Worm (Caenorhabditis elegans) whole organism, mixed stage, embryonic: ENCODE results near the gene F28B12.1.

Experiments used
- M03D4.4 ChIP-seq: sonication (generic microtip); optimal IDR thresholded peaks from 2 replicates; lab custom pipeline; 2017; ENCODE audit warnings: mild to moderate bottlenecking, missing genetic modification characterization, missing compliant biosample characterization
- bed-3 ChIP-seq: fragments of 200-800 bp; sonication (Bioruptor generic); optimal IDR thresholded peaks from 3 replicates; lab custom pipeline; 2018; ENCODE audit warnings: mild to moderate bottlenecking, missing genetic modification characterization, moderate library complexity, missing compliant biosample characterization
- blmp-1 ChIP-seq: fragments of 150-350 bp; optimal IDR thresholded peaks from 2 replicates; lab custom pipeline; 2014; ENCODE audit warnings: missing biosample characterization, missing genetic modification characterization
- ceh-43 ChIP-seq: fragments of 200-800 bp; sonication (Bioruptor generic); optimal IDR thresholded peaks from 2 replicates; lab custom pipeline; 2018; ENCODE audit warnings: mild to moderate bottlenecking, missing genetic modification characterization, moderate library complexity, missing compliant biosample characterization
- ceh-83 ChIP-seq: fragments of 200-800 bp; sonication (Bioruptor generic); optimal IDR thresholded peaks from 2 replicates; lab custom pipeline; 2018; ENCODE audit warnings: mild to moderate bottlenecking, missing genetic modification characterization, missing compliant biosample characterization
- ces-1 ChIP-seq: fragments of 150-350 bp; optimal IDR thresholded peaks from 2 replicates; lab custom pipeline; 2014; ENCODE audit warnings: missing biosample characterization, missing genetic modification reagents, missing genetic modification characterization
- drap-1 ChIP-seq: fragments of 200-800 bp; sonication (Bioruptor generic); optimal IDR thresholded peaks from 3 replicates; lab custom pipeline; 2018; ENCODE audit warnings: mild to moderate bottlenecking, missing genetic modification characterization, missing compliant biosample characterization
- elt-1 ChIP-seq: sonication (generic microtip); optimal IDR thresholded peaks from 2 replicates; lab custom pipeline; 2017; ENCODE audit warnings: missing genetic modification characterization, mild to moderate bottlenecking, missing compliant biosample characterization, antibody characterized with exemption, moderate library complexity, borderline replicate concordance; ENCODE audit not compliant: insufficient read depth
- elt-3 ChIP-seq: fragments of 150-350 bp; optimal IDR thresholded peaks from 2 replicates; lab custom pipeline; 2014; ENCODE audit warnings: missing biosample characterization, missing genetic modification characterization
- flh-1 ChIP-seq: fragments of 200-800 bp; sonication (Bioruptor generic); optimal IDR thresholded peaks from 2 replicates; lab custom pipeline; 2018; ENCODE audit warnings: mild to moderate bottlenecking, missing genetic modification characterization, moderate library complexity, missing compliant biosample characterization
- ham-2 ChIP-seq: fragments of 200-800 bp; sonication (Bioruptor generic); optimal IDR thresholded peaks from 2 replicates; lab custom pipeline; 2018; ENCODE audit warnings: mild to moderate bottlenecking, missing genetic modification characterization, missing compliant biosample characterization
- hlh-1 ChIP-seq: fragments of 150-350 bp; optimal IDR thresholded peaks from 2 replicates; lab custom pipeline; 2014; ENCODE audit warnings: missing biosample characterization, missing genetic modification reagents, missing genetic modification characterization
- lin-13 ChIP-seq: fragments of 150-350 bp; optimal IDR thresholded peaks from 2 replicates; lab custom pipeline; 2014; ENCODE audit warnings: missing biosample characterization, missing genetic modification characterization
- lin-32 ChIP-seq: fragments of 200-800 bp; sonication (Bioruptor generic); optimal IDR thresholded peaks from 2 replicates; lab custom pipeline; 2018; ENCODE audit warnings: mild to moderate bottlenecking, missing genetic modification characterization, missing compliant biosample characterization
- lsy-2 ChIP-seq: fragments of 150-350 bp; optimal IDR thresholded peaks from 2 replicates; lab custom pipeline; 2014; ENCODE audit warnings: missing biosample characterization, missing genetic modification characterization
- mab-5 ChIP-seq: fragments of 150-350 bp; optimal IDR thresholded peaks from 2 replicates; lab custom pipeline; 2014; ENCODE audit warnings: missing biosample characterization, missing genetic modification characterization
- mep-1 ChIP-seq: fragments of 150-350 bp; optimal IDR thresholded peaks from 2 replicates; lab custom pipeline; 2017; ENCODE audit warnings: missing biosample characterization, missing genetic modification reagents, missing genetic modification characterization, inconsistent platforms
- mls-2 ChIP-seq: sonication (generic microtip); optimal IDR thresholded peaks from 2 replicates; lab custom pipeline; 2016; ENCODE audit warnings: mild to moderate bottlenecking, missing genetic modification characterization, moderate library complexity, missing compliant biosample characterization
- nhr-12 ChIP-seq: fragments of 150-350 bp; optimal IDR thresholded peaks from 2 replicates; lab custom pipeline; 2014; ENCODE audit warnings: missing biosample characterization, missing genetic modification characterization
- nhr-237 ChIP-seq: fragments of 150-350 bp; optimal IDR thresholded peaks from 2 replicates; lab custom pipeline; 2014; ENCODE audit warnings: missing biosample characterization, missing genetic modification characterization
- nhr-28 ChIP-seq: fragments of 150-350 bp; optimal IDR thresholded peaks from 2 replicates; lab custom pipeline; 2014; ENCODE audit warnings: missing biosample characterization, missing genetic modification characterization
- nhr-76 ChIP-seq: sonication (generic microtip); optimal IDR thresholded peaks from 2 replicates; lab custom pipeline; 2017; ENCODE audit warnings: missing biosample characterization, missing genetic modification characterization
- pha-4 ChIP-seq: fragments of 150-350 bp; optimal IDR thresholded peaks from 2 replicates; lab custom pipeline; 2018; ENCODE audit warnings: missing biosample characterization, missing genetic modification reagents, missing genetic modification characterization
- sem-2 ChIP-seq: fragments of 200-800 bp; sonication (Bioruptor generic); optimal IDR thresholded peaks from 2 replicates; lab custom pipeline; 2018; ENCODE audit warnings: mild to moderate bottlenecking, missing genetic modification characterization, missing compliant biosample characterization
- snpc-4 ChIP-seq: fragments of 150-350 bp; optimal IDR thresholded peaks from 2 replicates; lab custom pipeline; 2014; ENCODE audit warnings: missing biosample characterization, missing genetic modification characterization
- sptf-1 ChIP-seq: sonication (generic microtip); optimal IDR thresholded peaks from 2 replicates; lab custom pipeline; 2017; ENCODE audit warnings: mild to moderate bottlenecking, missing genetic modification characterization, moderate library complexity, missing compliant biosample characterization
- tbx-8 ChIP-seq: fragments of 200-800 bp; sonication (Bioruptor generic); optimal IDR thresholded peaks from 2 replicates; lab custom pipeline; 2018; ENCODE audit warnings: mild to moderate bottlenecking, missing genetic modification characterization, moderate library complexity, missing compliant biosample characterization
- unc-120 ChIP-seq: sonication (generic microtip); optimal IDR thresholded peaks from 2 replicates; lab custom pipeline; 2017; ENCODE audit warnings: missing genetic modification characterization, missing compliant biosample characterization; ENCODE audit not compliant: poor library complexity, severe bottlenecking
- unc-39 ChIP-seq: fragments of 150-350 bp; optimal IDR thresholded peaks from 2 replicates; lab custom pipeline; 2014; ENCODE audit warnings: missing biosample characterization, missing genetic modification characterization
- unc-62 ChIP-seq: fragments of 150-350 bp; optimal IDR thresholded peaks from 2 replicates; lab custom pipeline; 2014; ENCODE audit warnings: missing biosample characterization, missing genetic modification reagents, missing genetic modification characterization
- ztf-11 ChIP-seq: fragments of 150-350 bp; optimal IDR thresholded peaks from 2 replicates; lab custom pipeline; 2014; ENCODE audit warnings: missing biosample characterization, missing genetic modification characterization

Gene F28B12.1

ce11 chrII:5913897-5914296, 28.8 kb upstream of the F28B12.1 start:
- TF ChIP-seq snpc-4 (no peak), drap-1 (GFP tag; lab: Kevin White, UChicago) (no peak), flh-1 (no peak), mep-1 (tag; lab: Kevin White, UChicago) (no peak), M03D4.4 (tag; lab: Kevin White, UChicago) (no peak), unc-120 (tag; lab: Kevin White, UChicago) (no peak), sem-2 (GFP tag; lab: Kevin White, UChicago) (no peak), lin-32 (GFP tag; lab: Kevin White, UChicago) (no peak), ham-2 (GFP tag; lab: Kevin White, UChicago) (no peak), unc-62 (GFP tag; lab: Kevin White, UChicago) (no peak), ces-1 (GFP tag; lab: Kevin White, UChicago) (no peak), pha-4 (tag; lab: Kevin White, UChicago) (no peak), mab-5 (tag; lab: Kevin White, UChicago) (no peak), unc-39 (tag; lab: Kevin White, UChicago) (no peak), lin-13 (no peak), nhr-12 (tag; lab: Kevin White, UChicago) (no peak), ztf-11 (tag; lab: Kevin White, UChicago) (no peak)

DNA sequence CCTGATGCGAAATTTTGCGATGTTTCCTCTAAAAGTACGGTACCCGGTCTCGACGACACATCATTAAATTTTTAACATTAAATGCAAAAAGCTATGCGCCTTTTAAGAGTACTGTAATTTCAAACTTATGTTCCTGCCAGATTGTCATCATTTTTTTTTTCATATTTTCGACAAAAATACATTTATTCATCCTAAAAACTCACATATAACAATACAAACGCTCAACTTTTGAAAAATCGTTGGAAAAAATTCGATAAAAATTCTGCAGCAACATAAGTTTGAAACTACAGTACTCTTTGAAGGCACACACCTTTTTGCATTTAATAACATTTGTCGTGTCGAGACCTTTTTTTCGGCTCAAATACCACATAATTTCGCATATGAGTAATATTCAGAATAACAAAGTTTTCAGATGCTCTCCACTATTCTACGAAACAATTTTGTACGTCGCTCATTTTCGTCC, 25.7 kb upstream of the F28B12.1 start, which contains the start of gene frh-1:
TSS of gene frh-1 (plus strand) at position 413 of the 463 bp plus-strand sequence.
- TF ChIP-seq mls-2 (tag; lab: Kevin White, UChicago) (no peak), sptf-1 (no peak), bed-3 (no peak), elt-1 (tag; lab: Kevin White, UChicago) (no peak), unc-62 (GFP tag; lab: Kevin White, UChicago) (no peak), ceh-83 (GFP tag; lab: Kevin White, UChicago) (no peak), sem-2 (GFP tag; lab: Kevin White, UChicago) (no peak), lin-13 (no peak), unc-39 (tag; lab: Kevin White, UChicago) (no peak), flh-1 (no peak), unc-120 (tag; lab: Kevin White, UChicago) (no peak), mab-5 (tag; lab: Kevin White, UChicago) (no peak), blmp-1 (tag; lab: Kevin White, UChicago) (no peak), drap-1 (GFP tag; lab: Kevin White, UChicago) (no peak), hlh-1 (tag; lab: Kevin White, UChicago) (no peak), snpc-4 (no peak), M03D4.4 (tag; lab: Kevin White, UChicago) (no peak), nhr-28 (tag; lab: Kevin White, UChicago) (no peak), pha-4 (tag; lab: Kevin White, UChicago) (no peak), ces-1 (GFP tag; lab: Kevin White, UChicago) (no peak)

DNA sequence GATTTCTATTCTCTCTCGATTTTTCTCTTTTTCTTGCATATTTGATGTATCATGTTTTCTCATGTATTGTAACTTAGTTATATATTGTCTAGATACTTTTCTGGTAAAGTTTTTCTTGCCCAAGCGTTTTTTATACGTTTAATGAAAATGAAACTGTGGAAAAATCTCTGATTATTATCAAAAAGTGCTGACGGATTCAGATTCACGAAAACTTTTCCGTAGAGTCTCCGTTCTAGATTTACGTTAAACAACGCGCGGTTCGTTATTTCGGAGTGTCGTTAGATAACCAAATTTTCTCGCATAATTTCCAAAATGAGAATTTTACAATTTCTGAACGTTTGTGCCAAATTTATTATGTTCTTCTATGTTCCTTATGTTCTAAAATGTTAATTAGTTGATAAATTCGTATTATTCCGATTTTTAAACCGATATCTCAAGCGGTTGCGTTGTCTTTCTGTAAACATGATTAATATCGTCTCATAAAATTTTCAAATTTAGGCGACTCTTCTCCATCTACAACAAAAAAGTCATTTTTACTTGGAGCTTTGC, 24.5 kb upstream of the F28B12.1 start, which contains the start of gene ptp-2:
TSS of gene ptp-2 (plus strand) at position 499 of the 549 bp plus-strand sequence.
- peak; percentile 91 for TF ChIP-seq ces-1 (GFP tag; lab: Kevin White, UChicago)
- no peak for TF ChIP-seq bed-3
- peak; percentile 13 for TF ChIP-seq nhr-237
- no peak for TF ChIP-seq tbx-8 (GFP tag; lab: Kevin White, UChicago)

- no peak for TF ChIP-seq lin-13
Measured at ce11 chrII:5921620-5922019, 21.1 kb upstream of the F28B12.1 start, which contains the start of gene vrk-1. TSS of gene vrk-1 (plus strand) at chrII:5921967.

DNA sequence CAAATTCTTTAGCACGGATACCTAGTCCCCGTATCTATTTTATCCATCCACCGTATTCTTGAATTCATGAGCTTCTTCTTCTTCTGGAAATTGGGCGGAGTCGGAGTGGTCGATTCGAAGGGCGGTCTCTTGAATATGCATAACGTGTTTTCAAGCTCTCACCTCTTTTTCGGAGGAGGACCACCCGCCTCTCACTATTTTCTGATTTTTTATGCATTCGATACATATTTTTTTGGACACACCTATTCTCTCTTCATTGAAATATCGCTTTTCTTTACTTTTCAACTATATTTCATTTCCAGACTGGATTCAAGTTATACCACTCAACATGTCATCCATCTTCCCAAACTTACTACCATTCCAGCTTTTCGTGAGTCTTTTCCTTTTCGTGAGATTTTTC, 14.2 kb upstream of the F28B12.1 start, which contains the start of gene egl-44:
TSS of gene egl-44 (plus strand) at position 301 of the 400 bp plus-strand sequence.
- TF ChIP-seq unc-120 (tag; lab: Kevin White, UChicago): no peak
- TF ChIP-seq flh-1: no peak
- TF ChIP-seq elt-1 (tag; lab: Kevin White, UChicago): no peak
- TF ChIP-seq ceh-43: no peak
- TF ChIP-seq mls-2 (tag; lab: Kevin White, UChicago): no peak
- TF ChIP-seq M03D4.4 (tag; lab: Kevin White, UChicago): no peak
- no peak for TF ChIP-seq hlh-1 (tag; lab: Kevin White, UChicago)
- no peak for TF ChIP-seq lsy-2 (tag; lab: Kevin White, UChicago)
- TF ChIP-seq lin-32 (GFP tag; lab: Kevin White, UChicago): no peak
- TF ChIP-seq drap-1 (GFP tag; lab: Kevin White, UChicago): no peak
- no peak for TF ChIP-seq unc-39 (tag; lab: Kevin White, UChicago)
- no peak for TF ChIP-seq sem-2 (GFP tag; lab: Kevin White, UChicago)
- TF ChIP-seq mab-5 (tag; lab: Kevin White, UChicago): no peak
- no peak for TF ChIP-seq elt-3 (tag; lab: Kevin White, UChicago)
- TF ChIP-seq nhr-76 (tag; lab: Kevin White, UChicago): no peak
- TF ChIP-seq ceh-83 (GFP tag; lab: Kevin White, UChicago): no peak
- no peak for TF ChIP-seq bed-3
- TF ChIP-seq mep-1 (tag; lab: Kevin White, UChicago): no peak
- TF ChIP-seq, all 35 proteins: peak for 0
